Worm (Caenorhabditis elegans) whole organism, early embryonic: ENCODE results near the gene oac-56.

Source experiments
- ama-1 ChIP-seq: fragments of 150-350 bp; optimal IDR thresholded peaks from 2 replicates; lab custom pipeline; 2014
- ceh-13 ChIP-seq: fragments of 200-800 bp; sonication (Bioruptor generic); optimal IDR thresholded peaks from 2 replicates; lab custom pipeline; 2018; ENCODE audit warnings: mild to moderate bottlenecking, missing genetic modification characterization, missing compliant biosample characterization
- flt-1 ChIP-seq: fragments of 200-800 bp; sonication (Bioruptor generic); IDR thresholded peaks from 2 replicates; pipeline ENCODE4 v1.3.6; 2022; ENCODE audit warnings: missing genetic modification characterization, missing compliant biosample characterization
- hmg-4 ChIP-seq: fragments of 200-800 bp; sonication (Bioruptor generic); optimal IDR thresholded peaks from 2 replicates; lab custom pipeline; 2018; ENCODE audit warnings: mild to moderate bottlenecking, missing genetic modification characterization, missing compliant biosample characterization
- pes-1 ChIP-seq: fragments of 200-800 bp; sonication (Bioruptor generic); IDR thresholded peaks from 2 replicates; pipeline ENCODE4 v1.3.6; 2022; ENCODE audit warnings: missing genetic modification reagents, missing genetic modification characterization, missing compliant biosample characterization
- tbx-11 ChIP-seq: fragments of 200-800 bp; sonication (Bioruptor generic); IDR thresholded peaks from 2 replicates; pipeline ENCODE4 v1.3.6; 2022; ENCODE audit warnings: missing genetic modification characterization, missing compliant biosample characterization
- tbx-37 ChIP-seq: fragments of 200-800 bp; sonication (Bioruptor generic); conservative IDR thresholded peaks from 2 replicates; pipeline ENCODE4 v1.3.6; 2022; ENCODE audit warnings: missing genetic modification reagents, missing genetic modification characterization, missing compliant biosample characterization

DNA sequence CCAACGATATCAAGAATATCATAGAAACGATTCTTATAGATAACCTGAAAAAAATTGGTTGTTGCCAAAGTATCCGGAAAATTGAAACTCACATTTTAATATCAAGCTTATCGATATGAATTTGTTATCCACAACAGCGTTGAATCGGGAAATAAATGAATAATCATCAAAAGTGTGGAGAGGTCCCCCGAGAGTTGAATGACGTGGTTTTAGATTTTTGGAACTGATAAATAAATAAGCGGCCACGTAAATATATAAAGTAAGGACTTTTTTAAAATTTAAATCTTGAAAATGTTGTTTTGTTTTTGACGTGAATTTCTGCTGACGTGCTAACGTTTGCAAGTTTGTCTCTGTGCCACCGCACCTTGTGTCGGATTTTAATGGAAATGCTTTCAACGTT is 16.2 kb downstream of the oac-56 start, which contains the start of gene Y67A10A.3:
- no peak for TF ChIP-seq ceh-13 (GFP tag; lab: Kevin White, UChicago)
- no peak for TF ChIP-seq ama-1
- TF ChIP-seq flt-1 (GFP tag; lab: Robert Waterston, UW): no peak
- TF ChIP-seq tbx-37 (GFP tag; lab: Robert Waterston, UW): no peak
- no peak for TF ChIP-seq pes-1
- no peak for TF ChIP-seq tbx-11
- TF ChIP-seq hmg-4 (GFP tag; lab: Kevin White, UChicago): no peak
